Worm (Caenorhabditis elegans) whole organism, L2 larva: ENCODE results near the gene nst-1.

Experiments
- alr-1 ChIP-seq: fragments of 150-350 bp; optimal IDR thresholded peaks from 2 replicates; lab custom pipeline; 2014; ENCODE audit warnings: missing biosample characterization, missing genetic modification characterization
- nhr-12 ChIP-seq: fragments of 150-350 bp; optimal IDR thresholded peaks from 2 replicates; lab custom pipeline; 2014; ENCODE audit warnings: missing biosample characterization, missing genetic modification characterization
- nhr-237 ChIP-seq: fragments of 150-350 bp; optimal IDR thresholded peaks from 2 replicates; lab custom pipeline; 2014; ENCODE audit warnings: missing biosample characterization, missing genetic modification characterization
- skn-1 ChIP-seq: sonication (generic microtip); optimal IDR thresholded peaks from 2 replicates; lab custom pipeline; 2017; ENCODE audit warnings: missing biosample characterization, missing genetic modification characterization
- unc-39 ChIP-seq: fragments of 150-350 bp; optimal IDR thresholded peaks from 2 replicates; lab custom pipeline; 2014; ENCODE audit warnings: missing biosample characterization, missing genetic modification characterization
- ztf-11 ChIP-seq: sonication (generic microtip); optimal IDR thresholded peaks from 2 replicates; lab custom pipeline; 2017; ENCODE audit warnings: missing biosample characterization, missing genetic modification characterization

DNA sequence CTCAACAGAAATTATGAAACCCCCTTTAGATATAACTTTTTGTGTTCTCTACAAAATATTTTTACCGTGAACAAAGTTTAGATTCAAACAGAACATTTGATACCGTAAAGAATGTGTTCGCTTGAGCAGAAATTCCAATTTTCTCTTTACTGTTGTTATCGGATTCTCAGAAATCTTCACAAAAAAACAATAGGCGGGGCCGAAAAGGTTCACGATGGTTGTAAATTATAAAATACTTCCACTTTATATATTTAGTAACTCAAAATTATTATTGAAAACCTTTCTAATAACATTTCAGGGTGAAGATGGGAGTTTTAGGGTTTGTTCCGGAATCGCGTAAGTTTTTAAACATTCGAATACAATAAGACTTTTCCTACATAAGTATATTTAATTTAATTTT is 44.9 kb downstream of the nst-1 start, which contains the start of gene nlp-5:
- TF ChIP-seq skn-1 (tag; lab: Kevin White, UChicago) (no peak), alr-1 (tag; lab: Kevin White, UChicago) (no peak), nhr-237 (tag; lab: Kevin White, UChicago) (no peak), unc-39 (no peak), ztf-11 (tag; lab: Kevin White, UChicago) (no peak), nhr-12 (no peak)
